Worm (Caenorhabditis elegans) whole organism, L4 larva: ENCODE results near the gene lin-9.

Experiments used
- D1046.2 ChIP-seq: fragments of 200-800 bp; sonication (Bioruptor generic); IDR thresholded peaks from 2 replicates; pipeline ENCODE4 v1.3.6; 2022; ENCODE audit warnings: missing genetic modification characterization, missing compliant biosample characterization
- F26F4.8 ChIP-seq: fragments of 200-800 bp; sonication (Bioruptor generic); conservative IDR thresholded peaks from 2 replicates; pipeline ENCODE4 v1.3.6; 2022; ENCODE audit warnings: missing genetic modification characterization, missing compliant biosample characterization
- F49E8.2 ChIP-seq: sonication (generic microtip); optimal IDR thresholded peaks from 2 replicates; lab custom pipeline; 2016; ENCODE audit warnings: missing compliant biosample characterization, mild to moderate bottlenecking, missing genetic modification characterization, borderline replicate concordance
- T20F7.1 ChIP-seq: fragments of 200-800 bp; sonication (Bioruptor generic); optimal IDR thresholded peaks from 2 replicates; lab custom pipeline; 2018; ENCODE audit warnings: mild to moderate bottlenecking, missing genetic modification characterization, missing compliant biosample characterization
- Y105C5A.15 ChIP-seq: fragments of 200-800 bp; sonication (Bioruptor generic); IDR thresholded peaks from 2 replicates; pipeline ENCODE4 v1.3.6; 2022; ENCODE audit warnings: missing genetic modification characterization, missing compliant biosample characterization
- Y48G9A.11 ChIP-seq: fragments of 200-800 bp; sonication (Bioruptor generic); IDR thresholded peaks from 2 replicates; pipeline ENCODE4 v1.3.6; 2022; ENCODE audit warnings: missing genetic modification reagents, missing genetic modification characterization, missing compliant biosample characterization
- ZK337.2 ChIP-seq: fragments of 200-800 bp; sonication (Bioruptor generic); IDR thresholded peaks from 2 replicates; pipeline ENCODE4 v1.3.6; 2022; ENCODE audit warnings: missing genetic modification reagents, missing genetic modification characterization, missing compliant biosample characterization
- arid-1 ChIP-seq: fragments of 200-800 bp; sonication (Bioruptor generic); conservative IDR thresholded peaks from 2 replicates; pipeline ENCODE4 v1.3.6; 2022; ENCODE audit warnings: missing genetic modification reagents, missing genetic modification characterization, missing compliant biosample characterization
- ceh-28 ChIP-seq: fragments of 150-350 bp; optimal IDR thresholded peaks from 2 replicates; lab custom pipeline; 2014; ENCODE audit warnings: missing biosample characterization, missing genetic modification reagents, missing genetic modification characterization
- ceh-44 ChIP-seq: fragments of 200-800 bp; sonication (Bioruptor generic); IDR thresholded peaks from 2 replicates; pipeline ENCODE4 v1.3.6; 2022; ENCODE audit warnings: missing genetic modification reagents, missing genetic modification characterization, missing compliant biosample characterization
- ces-1 ChIP-seq: fragments of 150-350 bp; sonication (generic microtip); optimal IDR thresholded peaks from 4 replicates; lab custom pipeline; 2014; ENCODE audit warnings: missing biosample characterization, missing genetic modification reagents, missing genetic modification characterization
- cey-2 ChIP-seq: sonication (generic microtip); optimal IDR thresholded peaks from 3 replicates; lab custom pipeline; 2017; ENCODE audit warnings: missing genetic modification characterization, mild to moderate bottlenecking, missing compliant biosample characterization, antibody characterized with exemption, borderline replicate concordance; ENCODE audit not compliant: insufficient read depth
- dmd-6 ChIP-seq: fragments of 200-800 bp; sonication (Bioruptor generic); IDR thresholded peaks from 2 replicates; pipeline ENCODE4 v1.3.6; 2022; ENCODE audit warnings: missing genetic modification reagents, missing genetic modification characterization, missing compliant biosample characterization
- dpl-1 ChIP-seq: fragments of 150-350 bp; optimal IDR thresholded peaks from 2 replicates; lab custom pipeline; 2014; ENCODE audit warnings: missing biosample characterization, missing genetic modification reagents, missing genetic modification characterization
- duxl-1 ChIP-seq: sonication (generic microtip); optimal IDR thresholded peaks from 2 replicates; lab custom pipeline; 2016; ENCODE audit warnings: mild to moderate bottlenecking, missing genetic modification characterization, moderate library complexity, missing compliant biosample characterization; ENCODE audit not compliant: poor library complexity
- dve-1 ChIP-seq: sonication (generic microtip); optimal IDR thresholded peaks from 2 replicates; lab custom pipeline; 2017; ENCODE audit warnings: antibody characterized with exemption, mild to moderate bottlenecking, missing genetic modification characterization, missing compliant biosample characterization; ENCODE audit not compliant: insufficient read depth
- fos-1 ChIP-seq: fragments of 150-350 bp; optimal IDR thresholded peaks from 2 replicates; lab custom pipeline; 2014; ENCODE audit warnings: missing biosample characterization, missing genetic modification characterization
- hlh-11 ChIP-seq: fragments of 200-800 bp; sonication (Bioruptor generic); optimal IDR thresholded peaks from 2 replicates; lab custom pipeline; 2018; ENCODE audit warnings: mild to moderate bottlenecking, missing genetic modification characterization, missing compliant biosample characterization
- lim-7 ChIP-seq: fragments of 200-800 bp; sonication (Bioruptor generic); IDR thresholded peaks from 2 replicates; pipeline ENCODE4 v1.3.6; 2022; ENCODE audit warnings: missing genetic modification characterization, missing compliant biosample characterization
- lin-1 ChIP-seq: fragments of 200-800 bp; sonication (Bioruptor generic); IDR thresholded peaks from 2 replicates; pipeline ENCODE4 v1.3.6; 2022; ENCODE audit warnings: missing genetic modification reagents, missing genetic modification characterization, missing compliant biosample characterization
- lin-13 ChIP-seq: fragments of 150-350 bp; optimal IDR thresholded peaks from 2 replicates; lab custom pipeline; 2014; ENCODE audit warnings: missing biosample characterization, missing genetic modification reagents, missing genetic modification characterization
- lin-38 ChIP-seq: fragments of 200-800 bp; sonication (Bioruptor generic); IDR thresholded peaks from 2 replicates; pipeline ENCODE4 v1.3.6; 2022; ENCODE audit warnings: missing genetic modification reagents, missing genetic modification characterization, missing compliant biosample characterization
- lin-39 ChIP-seq: fragments of 150-350 bp; optimal IDR thresholded peaks from 2 replicates; lab custom pipeline; 2014; ENCODE audit warnings: missing biosample characterization, missing genetic modification reagents, missing genetic modification characterization
- madf-5 ChIP-seq, 2 experiments: fragments of 200-800 bp; sonication (Bioruptor generic); IDR thresholded peaks; 2 replicates each; pipeline ENCODE4 v1.3.6; 2022; ENCODE audit warnings: missing compliant biosample characterization in 2 of 2, missing genetic modification characterization in 2 of 2
- mdl-1 ChIP-seq, 2 experiments: fragments of 150-350 bp in 1 of 2; sonication (generic microtip) in 1 of 2; optimal IDR thresholded peaks; 2 replicates each; lab custom pipeline; 2014 to 2017; ENCODE audit warnings: missing biosample characterization in 2 of 2, missing genetic modification characterization in 2 of 2
- mep-1 ChIP-seq: fragments of 150-350 bp; sonication (generic microtip); optimal IDR thresholded peaks from 3 replicates; lab custom pipeline; 2014; ENCODE audit warnings: missing biosample characterization, missing genetic modification characterization
- mes-2 ChIP-seq: sonication (generic microtip); optimal IDR thresholded peaks from 2 replicates; lab custom pipeline; 2016; ENCODE audit warnings: missing genotype, mild to moderate bottlenecking, missing genetic modification characterization, missing compliant biosample characterization; ENCODE audit not compliant: poor library complexity, severe bottlenecking
- mxl-3 ChIP-seq: fragments of 200-800 bp; sonication (Bioruptor generic); optimal IDR thresholded peaks from 2 replicates; lab custom pipeline; 2018; ENCODE audit warnings: mild to moderate bottlenecking, missing genetic modification characterization, missing compliant biosample characterization
- nhr-25 ChIP-seq: sonication (generic microtip); optimal IDR thresholded peaks from 2 replicates; lab custom pipeline; 2017; ENCODE audit warnings: missing genetic modification characterization, mild to moderate bottlenecking, missing compliant biosample characterization, antibody characterized with exemption, moderate library complexity, borderline replicate concordance; ENCODE audit not compliant: insufficient read depth
- nhr-6 ChIP-seq: fragments of 150-350 bp; optimal IDR thresholded peaks from 2 replicates; lab custom pipeline; 2014; ENCODE audit warnings: missing biosample characterization, missing genetic modification characterization
- pha-4 ChIP-seq, 2 experiments: fragments of 150-350 bp in 1 of 2; fragments of 200-800 bp in 1 of 2; sonication (Bioruptor generic) in 1 of 2; IDR thresholded peaks in 1 of 2; optimal IDR thresholded peaks in 1 of 2; 2 replicates each; pipeline versions ENCODE4 v1.3.6 to Lab custom; 2014 to 2022; ENCODE audit warnings: missing genetic modification characterization in 2 of 2, missing genetic modification reagents in 2 of 2, missing biosample characterization in 1 of 2, missing compliant biosample characterization in 1 of 2
- rbr-2 ChIP-seq: sonication (generic microtip); optimal IDR thresholded peaks from 2 replicates; lab custom pipeline; 2016; ENCODE audit warnings: missing genotype, missing genetic modification characterization, missing compliant biosample characterization
- skn-1 ChIP-seq: fragments of 150-350 bp; optimal IDR thresholded peaks from 2 replicates; lab custom pipeline; 2014; ENCODE audit warnings: missing biosample characterization, missing genetic modification characterization
- snpc-1.2 ChIP-seq: fragments of 200-800 bp; sonication (Bioruptor generic); IDR thresholded peaks from 2 replicates; pipeline ENCODE4 v1.3.6; 2022; ENCODE audit warnings: missing genetic modification reagents, missing genetic modification characterization, missing compliant biosample characterization
- tag-97 ChIP-seq: fragments of 200-800 bp; sonication (Bioruptor generic); IDR thresholded peaks from 2 replicates; pipeline ENCODE4 v1.3.6; 2022; ENCODE audit warnings: missing genetic modification characterization, missing compliant biosample characterization
- tra-1 ChIP-seq: fragments of 200-800 bp; sonication (Bioruptor generic); IDR thresholded peaks from 2 replicates; pipeline ENCODE4 v1.3.6; 2022; ENCODE audit warnings: missing genetic modification reagents, missing genetic modification characterization, missing compliant biosample characterization
- unc-130 ChIP-seq: sonication (generic microtip); optimal IDR thresholded peaks from 2 replicates; lab custom pipeline; 2016; ENCODE audit warnings: missing genetic modification reagents, missing genetic modification characterization, missing compliant biosample characterization
- zag-1 ChIP-seq: fragments of 150-350 bp; optimal IDR thresholded peaks from 2 replicates; lab custom pipeline; 2014; ENCODE audit warnings: missing biosample characterization, missing genetic modification characterization
- zfp-2 ChIP-seq: sonication (generic microtip); optimal IDR thresholded peaks from 2 replicates; lab custom pipeline; 2016; ENCODE audit warnings: mild to moderate bottlenecking, missing genetic modification characterization, missing compliant biosample characterization
- ztf-11 ChIP-seq: fragments of 150-350 bp; optimal IDR thresholded peaks from 2 replicates; lab custom pipeline; 2014; ENCODE audit warnings: missing biosample characterization, missing genetic modification characterization

The lin-9 gene

ce11 chrIII:8860741-8861140 is 43.2 kb downstream of the lin-9 start:
- TF ChIP-seq lim-7 (GFP tag; lab: Robert Waterston, UW) (0 out of 2 replicates have a peak, but pooled peaks have one; percentile 22), arid-1 (GFP tag; lab: Robert Waterston, UW) (peak; percentile 56), snpc-1.2 (GFP tag; lab: Robert Waterston, UW) (0 out of 2 replicates have a peak, but pooled peaks have one; percentile 26), Y105C5A.15 (GFP tag; lab: Robert Waterston, UW) (peak; percentile 53; the same call in 1 of the 2 replicates), Y48G9A.11 (peak; percentile 74), madf-5 (GFP tag; IDR thresholded peaks at IDR 0.05; lab: Robert Waterston, UW) (0 out of 4 replicates have a peak, but pooled peaks have one; percentile 52 to 73), lin-38 (peak; percentile 59)
- TF ChIP-seq, all 104 proteins: peak for 7; not testable (repeated sequence) for 97

ce11 chrIII:8858482-8858881 is 45.4 kb downstream of the lin-9 start:
- no peak for TF ChIP-seq lin-39 (tag; lab: Kevin White, UChicago)
- peak; percentile 32 for TF ChIP-seq hlh-11 (tag; lab: Kevin White, UChicago)
- TF ChIP-seq D1046.2 (GFP tag; lab: Robert Waterston, UW), result no peak
- peak; percentile 63 for TF ChIP-seq dmd-6 (GFP tag; lab: Robert Waterston, UW)
- no peak for TF ChIP-seq F26F4.8
- TF ChIP-seq ceh-28 (tag; lab: Kevin White, UChicago), result no peak
- no peak for TF ChIP-seq ces-1 (GFP tag; lab: Kevin White, UChicago)
- TF ChIP-seq mdl-1 (tag; optimal IDR thresholded peaks at IDR 0.05; lab: Kevin White, UChicago), result no peak
- TF ChIP-seq, all 104 proteins: peak for 2

ce11 chrIII:8852402-8852801 is 51.5 kb downstream of the lin-9 start:
- TF ChIP-seq lin-38, result peak; percentile 37

DNA sequence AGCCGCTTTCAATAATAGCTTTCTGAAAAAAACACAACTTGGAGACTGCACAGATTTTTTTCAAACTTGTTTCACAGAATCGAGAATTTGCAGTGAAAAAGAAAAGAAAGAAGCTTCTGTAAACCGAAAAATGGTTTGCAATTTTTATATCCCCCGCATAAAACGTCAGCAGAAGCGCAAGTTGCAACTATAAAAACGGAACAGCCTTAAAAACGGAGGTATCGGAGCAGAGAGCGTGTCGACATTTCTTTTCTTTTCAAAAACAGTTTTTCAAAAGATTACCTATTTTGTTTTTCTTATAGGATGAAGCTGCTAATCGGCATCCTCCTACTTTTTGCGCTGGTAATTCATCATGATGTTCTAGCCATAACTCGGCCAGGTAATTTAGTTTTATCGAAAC is 52.0 kb downstream of the lin-9 start, which contains the start of gene plg-1:
plg-1 (plus strand) TSS at position 301 of the 400 bp plus-strand sequence.
- TF ChIP-seq skn-1 (tag; lab: Kevin White, UChicago), result no peak
- no peak for TF ChIP-seq ceh-44 (GFP tag; lab: Robert Waterston, UW)
- TF ChIP-seq ZK337.2 (GFP tag; lab: Robert Waterston, UW), result no peak
- no peak for TF ChIP-seq T20F7.1 (GFP tag; lab: Kevin White, UChicago)
- TF ChIP-seq nhr-25 (tag; lab: Kevin White, UChicago), result no peak
- no peak for TF ChIP-seq cey-2 (tag; lab: Kevin White, UChicago)
- no peak for TF ChIP-seq mep-1 (tag; lab: Kevin White, UChicago)
- TF ChIP-seq fos-1 (tag; lab: Kevin White, UChicago), result no peak
- TF ChIP-seq ztf-11 (tag; lab: Kevin White, UChicago), result no peak
- TF ChIP-seq, all 104 proteins: peak for 0

- TF ChIP-seq lin-1 (GFP tag; lab: Robert Waterston, UW) (no peak), T20F7.1 (GFP tag; lab: Kevin White, UChicago) (no peak), tag-97 (0 out of 2 replicates have a peak, but pooled peaks have one; percentile 27), dmd-6 (GFP tag; lab: Robert Waterston, UW) (peak; percentile 41; the same call in 1 of the 2 replicates), rbr-2 (tag; lab: Kevin White, UChicago) (peak; percentile 18), dve-1 (tag; lab: Kevin White, UChicago) (peak; percentile 6), mes-2 (tag; lab: Kevin White, UChicago) (peak; percentile 97), nhr-6 (tag; lab: Kevin White, UChicago) (peak; percentile 47), lin-13 (GFP tag; lab: Kevin White, UChicago) (peak; percentile 52), F49E8.2 (tag; lab: Kevin White, UChicago) (peak; percentile 20), zag-1 (tag; lab: Kevin White, UChicago) (no peak), tra-1 (GFP tag; lab: Robert Waterston, UW) (0 out of 2 replicates have a peak, but pooled peaks have one; percentile 27), duxl-1 (tag; lab: Kevin White, UChicago) (peak; percentile 60), pha-4 (GFP tag; IDR thresholded peaks at IDR 0.05; lab: Robert Waterston, UW) (peak; percentile 29; the same call in 1 of the 2 replicates), pha-4 (tag; optimal IDR thresholded peaks at IDR 0.05; lab: Kevin White, UChicago) (peak; percentile 8), dpl-1 (peak; percentile 92), ZK337.2 (GFP tag; lab: Robert Waterston, UW) (peak; percentile 40; the same call in 1 of the 2 replicates), mxl-3 (GFP tag; lab: Kevin White, UChicago) (peak; percentile 13), zfp-2 (tag; lab: Kevin White, UChicago) (no peak), unc-130 (peak; percentile 81)
Observed at ce11 chrIII:8850482-8851047, 53.4 kb downstream of the lin-9 start, which contains the start of gene F44E2.9. F44E2.9 (minus strand) TSS chrIII:8850532.
